Worm (Caenorhabditis elegans) whole organism, young adult: ENCODE results near the gene C27D6.1.

Source experiments
- Y79H2A.3 ChIP-seq: fragments of 200-800 bp; sonication (Bioruptor generic); conservative IDR thresholded peaks from 2 replicates; pipeline ENCODE4 v1.3.6; 2022; ENCODE audit warnings: missing genetic modification reagents, missing genetic modification characterization, missing compliant biosample characterization
- Y95B8A.8 ChIP-seq: fragments of 200-800 bp; sonication (Bioruptor generic); IDR thresholded peaks from 2 replicates; pipeline ENCODE4 v1.3.6; 2022; ENCODE audit warnings: missing genetic modification reagents, missing genetic modification characterization, missing compliant biosample characterization
- ama-1 ChIP-seq, 3 experiments: fragments of 150-350 bp in 1 of 3; sonication (generic microtip) in 2 of 3; optimal IDR thresholded peaks; 2 replicates each; lab custom pipeline; 2014 to 2018; ENCODE audit warnings: missing biosample characterization in 2 of 3, missing genetic modification characterization in 2 of 3, missing genetic modification reagents in 2 of 3
- ccch-3 ChIP-seq: fragments of 200-800 bp; sonication (Bioruptor generic); optimal IDR thresholded peaks from 2 replicates; lab custom pipeline; 2018; ENCODE audit warnings: mild to moderate bottlenecking, missing genetic modification characterization, missing compliant biosample characterization
- dpl-1 ChIP-seq: fragments of 150-350 bp; optimal IDR thresholded peaks from 2 replicates; lab custom pipeline; 2014; ENCODE audit warnings: missing biosample characterization, missing genetic modification reagents, missing genetic modification characterization
- egrh-3 ChIP-seq: fragments of 200-800 bp; sonication (Bioruptor generic); IDR thresholded peaks from 2 replicates; pipeline ENCODE4 v1.3.6; 2022; ENCODE audit warnings: missing genetic modification reagents, missing genetic modification characterization, missing compliant biosample characterization
- lin-35 ChIP-seq, 3 experiments: fragments of 150-350 bp in 2 of 3; sonication (generic microtip) in 1 of 3; optimal IDR thresholded peaks; 2 replicates each; lab custom pipeline; 2014 to 2018; ENCODE audit warnings: missing biosample characterization in 3 of 3, missing genetic modification characterization in 3 of 3, missing genetic modification reagents in 3 of 3
- lsy-27 ChIP-seq: sonication (generic microtip); optimal IDR thresholded peaks from 2 replicates; lab custom pipeline; 2017; ENCODE audit warnings: missing genetic modification characterization, mild to moderate bottlenecking, missing compliant biosample characterization, antibody characterized with exemption, missing genotype, borderline replicate concordance; ENCODE audit not compliant: insufficient read depth
- nhr-80 ChIP-seq: sonication (generic microtip); optimal IDR thresholded peaks from 2 replicates; lab custom pipeline; 2016; ENCODE audit warnings: missing genetic modification characterization, missing compliant biosample characterization
- nhr-90 ChIP-seq: sonication (generic microtip); optimal IDR thresholded peaks from 2 replicates; lab custom pipeline; 2016; ENCODE audit warnings: missing genotype, mild to moderate bottlenecking, missing genetic modification characterization, missing compliant biosample characterization
- snpc-4 ChIP-seq, 5 experiments: fragments of 150-350 bp in 1 of 5; sonication (generic microtip) in 4 of 5; optimal IDR thresholded peaks; 2 replicates each; lab custom pipeline; 2014 to 2018; ENCODE audit warnings: missing genetic modification characterization in 5 of 5, missing biosample characterization in 3 of 5, antibody characterized with exemption in 2 of 5, mild to moderate bottlenecking in 2 of 5, missing compliant biosample characterization in 2 of 5, missing genotype in 2 of 5, moderate library complexity in 2 of 5, missing genetic modification reagents in 1 of 5
- sptf-2 ChIP-seq: fragments of 200-800 bp; sonication (Bioruptor generic); optimal IDR thresholded peaks from 2 replicates; lab custom pipeline; 2018; ENCODE audit warnings: mild to moderate bottlenecking, missing genetic modification characterization, missing compliant biosample characterization
- unc-62 ChIP-seq: fragments of 150-350 bp; optimal IDR thresholded peaks from 2 replicates; lab custom pipeline; 2014; ENCODE audit warnings: missing biosample characterization, missing genetic modification reagents, missing genetic modification characterization

- TF ChIP-seq ama-1 (optimal IDR thresholded peaks at IDR 0.05; lab: Kevin White, UChicago) (no peak), ama-1 (GFP tag; optimal IDR thresholded peaks at IDR 0.05; lab: Kevin White, UChicago) (no peak), lsy-27 (tag; lab: Kevin White, UChicago) (no peak), dpl-1 (no peak), unc-62 (GFP tag; lab: Kevin White, UChicago) (no peak), egrh-3 (no peak), snpc-4 (GFP tag; optimal IDR thresholded peaks at IDR 0.05; lab: Kevin White, UChicago) (no peak), snpc-4 (tag; optimal IDR thresholded peaks at IDR 0.05; lab: Kevin White, UChicago) (no peak), nhr-90 (no peak), nhr-80 (tag; lab: Kevin White, UChicago) (no peak), ccch-3 (GFP tag; lab: Kevin White, UChicago) (no peak), sptf-2 (GFP tag; lab: Kevin White, UChicago) (no peak), Y79H2A.3 (GFP tag; lab: Robert Waterston, UW) (no peak), Y95B8A.8 (no peak), lin-35 (GFP tag; optimal IDR thresholded peaks at IDR 0.05; lab: Kevin White, UChicago) (no peak)
Observed at ce11 chrII:5209122-5209521, 36.6 kb downstream of the C27D6.1 start.
